Worm (Caenorhabditis elegans): ENCODE measurements around the gene ndua-1.
A peak's percentile ranks its signal among the peaks of the same experiment; 100 is the strongest.

Gene ndua-1

DNA sequence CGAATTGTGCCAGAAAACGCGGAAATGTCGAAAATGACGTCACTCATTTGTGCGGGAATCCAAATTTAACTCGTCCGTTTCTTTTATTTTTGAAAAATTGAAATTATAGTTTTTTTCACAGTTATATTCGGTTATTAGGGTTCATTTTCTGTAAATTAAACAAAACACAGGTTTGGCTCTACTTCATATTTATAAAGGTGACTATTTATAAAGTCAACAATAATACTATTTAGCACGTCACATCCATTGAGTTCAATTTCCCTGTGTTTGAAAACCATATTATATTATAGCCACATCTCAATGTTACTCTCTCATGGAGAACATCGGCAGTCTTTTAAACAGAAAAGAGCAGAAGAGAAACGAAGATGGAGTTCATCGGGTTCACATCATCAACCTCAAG lies 11.0 kb upstream of the ndua-1 start, which contains the start of gene twk-35:
twk-35 (plus strand) TSS at position 301 of the 400 bp plus-strand sequence.
- TF ChIP-seq flt-1 (GFP tag; IDR thresholded peaks at IDR 0.05) (no peak), ceh-13 (GFP tag; optimal IDR thresholded peaks at IDR 0.05) (no peak), ets-7 (tag; optimal IDR thresholded peaks at IDR 0.05) (no peak), tbx-37 (GFP tag; conservative IDR thresholded peaks at IDR 0.05) (no peak), tra-4 (tag; optimal IDR thresholded peaks at IDR 0.05) (no peak), hnd-1 (tag; optimal IDR thresholded peaks at IDR 0.05) (no peak), sea-1 (GFP tag; conservative IDR thresholded peaks at IDR 0.05) (no peak), aly-1 (tag; optimal IDR thresholded peaks at IDR 0.05) (no peak)

DNA sequence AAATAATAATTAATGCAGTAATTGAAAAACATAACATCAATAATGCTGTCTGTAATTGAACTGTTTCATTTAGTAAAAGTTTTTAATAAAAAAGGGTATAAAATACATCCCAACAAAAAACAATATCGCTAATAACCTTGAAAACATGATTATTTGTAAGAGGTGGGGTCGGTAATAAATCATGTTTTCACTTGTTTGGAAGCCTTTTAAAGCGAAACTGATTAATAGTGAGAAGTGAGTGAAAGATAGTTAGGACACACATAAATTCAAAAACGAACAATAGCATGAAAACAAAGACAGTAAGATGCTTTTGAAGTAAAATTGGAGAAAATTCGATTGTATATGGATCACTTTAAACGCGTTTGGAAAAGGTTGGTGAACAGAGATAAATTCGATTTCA lies 9.4 kb upstream of the ndua-1 start, which contains the start of gene try-4:
try-4 (minus strand) TSS at position 74 of the 400 bp plus-strand sequence.
- TF ChIP-seq hmbx-1 (tag; optimal IDR thresholded peaks at IDR 0.05) (no peak), ama-1 (optimal IDR thresholded peaks at IDR 0.05) (no peak), sea-1 (GFP tag; conservative IDR thresholded peaks at IDR 0.05) (no peak), hmg-4 (GFP tag; optimal IDR thresholded peaks at IDR 0.05) (no peak), hnd-1 (tag; optimal IDR thresholded peaks at IDR 0.05) (no peak), tbx-11 (GFP tag; IDR thresholded peaks at IDR 0.05) (no peak), B0310.2 (tag; optimal IDR thresholded peaks at IDR 0.05) (no peak), F13C5.2 (tag; optimal IDR thresholded peaks at IDR 0.05) (no peak), tbx-37 (GFP tag; conservative IDR thresholded peaks at IDR 0.05) (no peak), scrt-1 (GFP tag; IDR thresholded peaks at IDR 0.05) (no peak), ceh-36 (tag; optimal IDR thresholded peaks at IDR 0.05) (no peak), ceh-13 (GFP tag; optimal IDR thresholded peaks at IDR 0.05) (no peak), pes-1 (GFP tag; IDR thresholded peaks at IDR 0.05) (no peak), flt-1 (GFP tag; IDR thresholded peaks at IDR 0.05) (no peak), ets-7 (tag; optimal IDR thresholded peaks at IDR 0.05) (no peak)

DNA sequence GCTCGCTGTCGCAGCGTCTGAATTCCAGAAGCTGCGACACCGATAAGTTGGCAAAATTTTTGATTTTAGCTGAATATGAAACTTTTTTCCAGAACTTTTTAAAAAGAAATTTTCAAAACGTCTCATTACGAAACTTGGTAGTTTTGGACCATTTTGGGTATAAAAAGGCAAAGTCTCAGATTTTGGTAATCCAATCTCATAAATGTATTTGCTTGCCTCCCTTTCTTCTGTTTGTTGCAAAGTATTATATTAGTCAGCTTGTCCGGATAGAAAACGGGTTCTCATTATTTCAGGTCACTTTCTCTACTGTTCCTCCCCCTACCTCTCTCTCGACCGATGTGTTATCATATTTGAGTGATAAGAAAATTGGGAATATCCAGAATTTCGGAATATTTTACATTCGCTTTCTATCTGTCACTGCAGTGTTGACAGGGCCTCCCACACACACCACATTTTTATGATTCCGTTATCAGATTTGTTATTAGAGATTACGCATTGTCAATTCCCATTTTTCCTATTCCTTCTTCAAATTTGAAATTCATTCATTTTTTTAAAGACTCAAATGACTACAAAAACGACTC lies 2.0 kb upstream of the ndua-1 start, which contains the start of gene F31D4.5:
F31D4.5 (plus strand) TSS at position 491 of the 581 bp plus-strand sequence.
- TF ChIP-seq scrt-1 (GFP tag; IDR thresholded peaks at IDR 0.05) (no peak), aly-1 (tag; optimal IDR thresholded peaks at IDR 0.05) (no peak), ama-1 (optimal IDR thresholded peaks at IDR 0.05) (no peak)

DNA sequence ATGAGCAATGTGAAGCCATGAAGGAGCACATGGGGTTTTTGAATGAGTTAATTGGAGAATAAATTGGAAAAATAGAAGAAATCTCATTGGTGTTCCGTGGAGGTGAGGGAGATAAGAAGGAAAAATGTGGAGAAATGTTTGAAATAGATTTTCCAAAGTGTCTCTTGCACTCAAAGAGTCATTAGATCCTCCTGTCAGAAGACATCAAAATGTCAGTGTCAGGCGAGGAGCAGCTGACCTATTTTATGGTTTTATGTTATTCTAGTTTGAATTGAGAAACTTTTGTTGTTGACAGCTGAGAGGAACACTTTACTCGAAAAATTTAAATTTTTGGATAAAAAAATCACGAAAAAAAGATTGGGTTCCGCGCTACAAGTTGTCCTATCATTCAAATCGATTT lies 1.1 kb downstream of the ndua-1 start, which contains the start of gene clec-264:
clec-264 (minus strand) TSS at position 122 of the 400 bp plus-strand sequence.
- no peak for TF ChIP-seq scrt-1 (GFP tag; IDR thresholded peaks at IDR 0.05)
- TF ChIP-seq sea-1 (GFP tag; conservative IDR thresholded peaks at IDR 0.05): 0 out of 2 replicates have a peak, but pooled peaks have one; percentile 6

DNA sequence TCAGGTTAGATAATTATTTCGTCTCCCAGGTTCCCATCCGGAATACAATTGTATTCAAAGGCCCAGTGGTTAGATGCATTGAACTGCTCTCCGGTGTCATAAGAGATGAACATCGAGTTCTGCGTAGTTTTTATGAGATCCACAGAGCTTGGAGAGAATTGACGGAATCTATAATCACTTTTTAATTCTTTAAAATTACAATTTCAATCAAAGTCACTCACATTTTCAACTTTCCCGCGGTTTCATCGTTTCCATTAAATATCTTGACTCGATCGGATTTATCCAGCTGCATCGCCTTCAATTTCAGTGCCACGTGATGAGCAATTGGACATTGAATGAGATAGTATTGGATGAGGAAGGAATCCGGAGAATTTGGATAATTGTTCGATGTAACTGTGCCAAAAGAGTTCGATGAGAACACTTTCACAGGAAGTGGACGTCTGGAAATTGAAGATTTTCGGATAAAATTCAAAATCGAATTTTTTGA lies 3.9 kb downstream of the ndua-1 start:
- TF ChIP-seq pes-1 (GFP tag; IDR thresholded peaks at IDR 0.05): no peak
- no peak for TF ChIP-seq ceh-36 (tag; optimal IDR thresholded peaks at IDR 0.05)
- TF ChIP-seq F13C5.2 (tag; optimal IDR thresholded peaks at IDR 0.05): no peak
- TF ChIP-seq tbx-11 (GFP tag; IDR thresholded peaks at IDR 0.05): no peak
- TF ChIP-seq scrt-1 (GFP tag; IDR thresholded peaks at IDR 0.05): no peak
- no peak for TF ChIP-seq hmbx-1 (tag; optimal IDR thresholded peaks at IDR 0.05)
- TF ChIP-seq flt-1 (GFP tag; IDR thresholded peaks at IDR 0.05): no peak
- no peak for TF ChIP-seq ceh-13 (GFP tag; optimal IDR thresholded peaks at IDR 0.05)
- no peak for TF ChIP-seq sea-1 (GFP tag; conservative IDR thresholded peaks at IDR 0.05)
- TF ChIP-seq ama-1 (optimal IDR thresholded peaks at IDR 0.05): no peak
- TF ChIP-seq hmg-4 (GFP tag; optimal IDR thresholded peaks at IDR 0.05): no peak
- TF ChIP-seq aly-1 (tag; optimal IDR thresholded peaks at IDR 0.05): no peak
- TF ChIP-seq hnd-1 (tag; optimal IDR thresholded peaks at IDR 0.05): no peak
- TF ChIP-seq tbx-37 (GFP tag; conservative IDR thresholded peaks at IDR 0.05): no peak
- TF ChIP-seq B0310.2 (tag; optimal IDR thresholded peaks at IDR 0.05): no peak
- no peak for TF ChIP-seq ets-7 (tag; optimal IDR thresholded peaks at IDR 0.05)

DNA sequence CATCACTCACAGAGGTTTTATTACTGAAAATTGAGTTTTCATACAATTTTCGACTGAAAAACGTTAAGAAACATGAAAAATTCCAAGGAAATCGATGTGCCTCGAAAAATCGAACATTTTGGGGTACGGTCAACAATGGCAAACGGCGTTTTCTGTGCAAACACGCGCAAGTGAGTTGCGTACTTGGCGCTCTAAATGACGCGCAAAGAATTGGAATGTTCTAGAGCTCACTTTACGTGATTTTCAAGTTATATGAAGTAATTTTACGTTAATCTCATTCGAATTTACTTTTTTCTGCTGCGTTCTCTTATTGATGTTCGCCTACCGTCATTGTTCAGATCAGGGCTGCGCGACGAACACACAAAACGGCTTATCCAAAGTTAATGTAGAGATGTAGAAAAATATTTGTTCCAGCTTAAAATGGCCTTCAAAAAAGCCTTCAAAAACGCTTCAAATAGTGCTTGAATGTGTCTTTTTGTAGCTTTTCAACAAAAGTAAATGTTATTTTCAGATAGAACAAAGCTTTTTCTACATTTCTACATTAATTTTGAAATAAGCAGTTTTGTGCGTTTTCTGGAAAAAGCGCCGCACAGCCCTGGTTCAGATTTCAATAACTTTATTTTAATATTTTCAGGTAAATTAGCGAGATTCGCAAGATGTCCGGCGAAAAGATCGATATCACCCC lies 6.0 kb downstream of the ndua-1 start, which contains the start of the genes F31D4.2 and fkb-6:
F31D4.2 (minus strand) TSS at position 23 of the 685 bp plus-strand sequence.
fkb-6 (plus strand) TSS at position 635 of the 685 bp plus-strand sequence.
- TF ChIP-seq pes-1 (GFP tag; IDR thresholded peaks at IDR 0.05): no peak
- peak; percentile 56 for TF ChIP-seq F13C5.2 (tag; optimal IDR thresholded peaks at IDR 0.05)
- no peak for TF ChIP-seq ama-1 (optimal IDR thresholded peaks at IDR 0.05)
- no peak for TF ChIP-seq ets-7 (tag; optimal IDR thresholded peaks at IDR 0.05)
- no peak for TF ChIP-seq scrt-1 (GFP tag; IDR thresholded peaks at IDR 0.05)
- TF ChIP-seq hnd-1 (tag; optimal IDR thresholded peaks at IDR 0.05): no peak
- TF ChIP-seq sea-1 (GFP tag; conservative IDR thresholded peaks at IDR 0.05): no peak

DNA sequence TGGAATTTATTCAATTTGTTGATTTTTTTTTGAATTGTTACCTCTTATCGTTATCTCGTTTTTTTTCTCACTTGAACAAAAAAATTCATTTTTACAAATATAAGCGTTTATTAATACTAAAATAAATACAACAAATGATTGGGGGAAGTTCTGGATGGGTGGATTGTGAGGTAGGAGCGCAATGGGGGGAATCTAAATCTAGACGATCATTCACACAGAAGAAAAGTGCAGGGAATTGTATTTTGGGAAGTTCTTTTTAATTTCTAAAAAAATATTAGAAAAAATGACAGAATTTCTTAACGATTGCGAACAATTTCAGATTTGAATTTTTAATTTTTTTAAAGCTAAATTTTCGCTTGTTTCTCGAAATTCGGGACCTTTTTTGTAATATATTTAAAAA lies 10.2 kb downstream of the ndua-1 start:
- TF ChIP-seq B0310.2 (tag; optimal IDR thresholded peaks at IDR 0.05): no peak
- TF ChIP-seq tra-4 (tag; optimal IDR thresholded peaks at IDR 0.05): no peak
- no peak for TF ChIP-seq ama-1 (optimal IDR thresholded peaks at IDR 0.05)
- no peak for TF ChIP-seq tbx-37 (GFP tag; conservative IDR thresholded peaks at IDR 0.05)
- TF ChIP-seq pes-1 (GFP tag; IDR thresholded peaks at IDR 0.05): no peak
- TF ChIP-seq ets-7 (tag; optimal IDR thresholded peaks at IDR 0.05): no peak
- TF ChIP-seq scrt-1 (GFP tag; IDR thresholded peaks at IDR 0.05): no peak
- TF ChIP-seq tbx-11 (GFP tag; IDR thresholded peaks at IDR 0.05): no peak
- TF ChIP-seq aly-1 (tag; optimal IDR thresholded peaks at IDR 0.05): no peak
- no peak for TF ChIP-seq hmg-4 (GFP tag; optimal IDR thresholded peaks at IDR 0.05)
- no peak for TF ChIP-seq F13C5.2 (tag; optimal IDR thresholded peaks at IDR 0.05)
- TF ChIP-seq ceh-13 (GFP tag; optimal IDR thresholded peaks at IDR 0.05): no peak
- no peak for TF ChIP-seq ceh-36 (tag; optimal IDR thresholded peaks at IDR 0.05)
- no peak for TF ChIP-seq hmbx-1 (tag; optimal IDR thresholded peaks at IDR 0.05)
- TF ChIP-seq flt-1 (GFP tag; IDR thresholded peaks at IDR 0.05): no peak
- TF ChIP-seq hnd-1 (tag; optimal IDR thresholded peaks at IDR 0.05): no peak
- TF ChIP-seq sea-1 (GFP tag; conservative IDR thresholded peaks at IDR 0.05): no peak
